Fruit fly (Drosophila melanogaster) Kc167 (cell line): ENCODE results near the gene smog.

Experiments used
- insv ChIP-seq: fragments of >200 bp; optimal IDR thresholded peaks from 3 replicates; lab custom pipeline; 2018; ENCODE audit warnings: missing external identifiers
- ttk ChIP-seq: sonication (Bioruptor generic); optimal IDR thresholded peaks from 2 replicates; lab custom pipeline; 2017; ENCODE audit warnings: missing external identifiers

dm6 chr2L:4898165-4898564 lies 45.5 kb downstream of the smog start:
- TF ChIP-seq ttk: no peak
- no peak for TF ChIP-seq insv (lab: Kevin White, UChicago)
